Fruit fly (Drosophila melanogaster) whole organism, adult: ENCODE results near the gene Decay.

ENCODE experiments used
- CG12768 ChIP-seq: fragments of 200-800 bp; sonication (Bioruptor generic); optimal IDR thresholded peaks from 2 replicates; lab custom pipeline; 2017; ENCODE audit warnings: missing biosample characterization, missing genetic modification characterization, mild to moderate bottlenecking, moderate library complexity, missing genetic modification reagents
- bab1 ChIP-seq: fragments of 200-800 bp; sonication (Bioruptor generic); optimal IDR thresholded peaks from 3 replicates; lab custom pipeline; 2019; ENCODE audit warnings: missing biosample characterization, mild to moderate bottlenecking, missing genetic modification characterization, moderate library complexity
- kay ChIP-seq: fragments of 200-800 bp; sonication (Bioruptor generic); peaks from one replicate; lab custom pipeline; 2016; ENCODE audit warnings: missing biosample characterization, missing genetic modification characterization, borderline replicate concordance
- tj ChIP-seq: fragments of 200-800 bp; sonication (Bioruptor generic); optimal IDR thresholded peaks from 3 replicates; lab custom pipeline; 2017; ENCODE audit warnings: missing biosample characterization, mild to moderate bottlenecking, missing genetic modification characterization, moderate library complexity

DNA sequence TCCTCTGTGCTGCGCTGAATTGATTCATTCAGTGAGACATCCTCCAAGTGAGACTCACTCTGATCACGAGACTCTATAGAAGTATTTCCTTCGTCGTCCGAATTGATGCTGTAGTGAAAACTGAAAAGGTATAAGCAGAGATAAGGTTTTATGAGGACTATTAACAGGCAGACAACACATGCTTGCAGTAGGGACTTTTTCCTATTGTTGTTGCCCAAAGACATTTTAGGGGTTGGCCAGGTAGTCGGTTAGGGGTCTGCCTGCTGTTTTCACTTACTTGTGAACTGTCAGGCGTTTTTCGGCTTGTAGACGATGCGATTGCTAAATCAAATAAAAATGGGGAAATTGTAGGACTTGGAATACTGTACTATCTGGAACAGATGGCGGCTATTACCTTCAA, 32.3 kb downstream of the Decay start:
- no peak for TF ChIP-seq CG12768
- TF ChIP-seq kay (GFP tag; lab: Kevin White, UChicago): no peak
- TF ChIP-seq tj (GFP tag; lab: Kevin White, UChicago): no peak
- no peak for TF ChIP-seq bab1 (GFP tag; lab: Kevin White, UChicago)
